Fruit fly (Drosophila melanogaster) whole organism, embryonic: ENCODE measurements around the gene CG17010.

Experiments used
- CG10209 ChIP-seq: fragments of 200-800 bp; sonication (Bioruptor generic); optimal IDR thresholded peaks from 3 replicates; lab custom pipeline; 2017; ENCODE audit warnings: missing biosample characterization, mild to moderate bottlenecking, missing genetic modification characterization, missing genetic modification reagents
- CG10543 ChIP-seq: fragments of 200-800 bp; sonication (Bioruptor generic); optimal IDR thresholded peaks from 3 replicates; lab custom pipeline; 2017; ENCODE audit warnings: missing biosample characterization, mild to moderate bottlenecking, missing genetic modification characterization, moderate library complexity
- CG15011 ChIP-seq: fragments of 200-800 bp; sonication (Bioruptor generic); optimal IDR thresholded peaks from 3 replicates; lab custom pipeline; 2018; ENCODE audit warnings: missing biosample characterization, mild to moderate bottlenecking, missing genetic modification characterization
- CG1529 ChIP-seq: fragments of 200-800 bp; sonication (Bioruptor generic); optimal IDR thresholded peaks from 3 replicates; lab custom pipeline; 2018; ENCODE audit warnings: missing biosample characterization, missing genetic modification characterization
- CG17359 ChIP-seq: fragments of 200-800 bp; sonication (Bioruptor generic); optimal IDR thresholded peaks from 3 replicates; lab custom pipeline; 2018; ENCODE audit warnings: missing biosample characterization, mild to moderate bottlenecking, missing genetic modification characterization, moderate library complexity
- CG3847 ChIP-seq: fragments of 200-800 bp; sonication (Bioruptor generic); IDR thresholded peaks from 2 replicates; pipeline ENCODE4 v1.3.6; 2022; ENCODE audit warnings: missing biosample characterization, missing genetic modification characterization
- CG7745 ChIP-seq: fragments of 200-800 bp; sonication (Bioruptor generic); optimal IDR thresholded peaks from 2 replicates; lab custom pipeline; 2018; ENCODE audit warnings: missing biosample characterization, mild to moderate bottlenecking, missing genetic modification characterization, moderate library complexity
- CG8478 ChIP-seq: fragments of >200 bp; optimal IDR thresholded peaks from 2 replicates; lab custom pipeline; 2018
- Doc2 ChIP-seq: fragments of 200-800 bp; sonication (Bioruptor generic); IDR thresholded peaks from 2 replicates; pipeline ENCODE4 v1.3.6; 2022; ENCODE audit warnings: missing biosample characterization, missing genetic modification characterization
- Gug ChIP-seq: fragments of 200-800 bp; sonication (Bioruptor generic); IDR thresholded peaks from 4 replicates; pipeline ENCODE4 v1.3.6; 2022; ENCODE audit warnings: missing biosample characterization, missing genetic modification characterization
- Vsx1 ChIP-seq: fragments of 200-800 bp; sonication (Bioruptor generic); optimal IDR thresholded peaks from 2 replicates; lab custom pipeline; 2017; ENCODE audit warnings: missing biosample characterization, mild to moderate bottlenecking, missing genetic modification characterization, missing genetic modification reagents
- chn ChIP-seq: fragments of 200-800 bp; sonication (Bioruptor generic); optimal IDR thresholded peaks from 2 replicates; lab custom pipeline; 2016; ENCODE audit warnings: missing biosample characterization, missing genetic modification characterization
- gem ChIP-seq: fragments of 200-800 bp; sonication (Bioruptor generic); optimal IDR thresholded peaks from 2 replicates; lab custom pipeline; 2019; ENCODE audit warnings: missing biosample characterization, mild to moderate bottlenecking, missing genetic modification characterization, moderate library complexity
- zen ChIP-seq: fragments of 200-800 bp; sonication (Bioruptor generic); optimal IDR thresholded peaks from 3 replicates; lab custom pipeline; 2018; ENCODE audit warnings: missing biosample characterization, mild to moderate bottlenecking, missing genetic modification characterization, moderate library complexity

dm6 chr2L:12363206-12363605, 7.0 kb downstream of the CG17010 start:
- TF ChIP-seq chn (GFP tag; lab: Kevin White, UChicago) (no peak), CG3847 (GFP tag; lab: Robert Waterston, UW) (no peak), CG1529 (GFP tag; lab: Kevin White, UChicago) (no peak), CG15011 (GFP tag; lab: Kevin White, UChicago) (no peak), Gug (GFP tag; lab: Robert Waterston, UW) (no peak), gem (tag; lab: Kevin White, UChicago) (no peak), CG8478 (no peak), Vsx1 (GFP tag; lab: Kevin White, UChicago) (no peak), Doc2 (GFP tag; lab: Robert Waterston, UW) (no peak), CG7745 (tag; lab: Kevin White, UChicago) (no peak), CG10209 (GFP tag; lab: Kevin White, UChicago) (no peak), CG10543 (GFP tag; lab: Kevin White, UChicago) (no peak), zen (tag; lab: Kevin White, UChicago) (no peak), CG17359 (tag; lab: Kevin White, UChicago) (no peak)
